Worm (Caenorhabditis elegans) whole organism, L2 larva: ENCODE data around the gene chil-14.
A peak's percentile ranks its signal among the peaks of the same experiment; 100 is the strongest.

Experiments
- C34F6.9 ChIP-seq: fragments of 150-350 bp; optimal IDR thresholded peaks from 2 replicates; lab custom pipeline; 2014; ENCODE audit warnings: missing biosample characterization, missing genetic modification characterization
- F13H6.1 ChIP-seq: sonication (generic microtip); optimal IDR thresholded peaks from 2 replicates; lab custom pipeline; 2016; ENCODE audit warnings: missing genetic modification characterization, missing compliant biosample characterization
- R02D3.7 ChIP-seq: fragments of 150-350 bp; optimal IDR thresholded peaks from 2 replicates; lab custom pipeline; 2014; ENCODE audit warnings: missing biosample characterization, missing genetic modification characterization
- Y55F3AM.14 ChIP-seq: fragments of 200-800 bp; sonication (Bioruptor generic); optimal IDR thresholded peaks from 2 replicates; lab custom pipeline; 2018; ENCODE audit warnings: mild to moderate bottlenecking, missing genetic modification characterization, missing compliant biosample characterization
- ZK546.5 ChIP-seq: sonication (generic microtip); optimal IDR thresholded peaks from 2 replicates; lab custom pipeline; 2017; ENCODE audit warnings: missing biosample characterization, missing genetic modification characterization
- alr-1 ChIP-seq: fragments of 150-350 bp; optimal IDR thresholded peaks from 2 replicates; lab custom pipeline; 2014; ENCODE audit warnings: missing biosample characterization, missing genetic modification characterization
- aly-2 ChIP-seq: fragments of 150-350 bp; optimal IDR thresholded peaks from 2 replicates; lab custom pipeline; 2014; ENCODE audit warnings: missing biosample characterization, missing genetic modification characterization
- ama-1 ChIP-seq: fragments of 150-350 bp; optimal IDR thresholded peaks from 2 replicates; lab custom pipeline; 2018; ENCODE audit warnings: inconsistent platforms
- blmp-1 ChIP-seq: sonication (generic microtip); optimal IDR thresholded peaks from 2 replicates; lab custom pipeline; 2017; ENCODE audit warnings: missing genetic modification characterization, mild to moderate bottlenecking, missing compliant biosample characterization, antibody characterized with exemption, moderate library complexity; ENCODE audit not compliant: insufficient read depth
- ceh-16 ChIP-seq: fragments of 150-350 bp; optimal IDR thresholded peaks from 2 replicates; lab custom pipeline; 2014; ENCODE audit warnings: missing biosample characterization, missing genetic modification characterization
- ceh-82 ChIP-seq: fragments of 150-350 bp; optimal IDR thresholded peaks from 2 replicates; lab custom pipeline; 2014; ENCODE audit warnings: missing biosample characterization, missing genetic modification characterization
- crh-2 ChIP-seq: sonication (generic microtip); optimal IDR thresholded peaks from 2 replicates; lab custom pipeline; 2017; ENCODE audit warnings: missing biosample characterization, missing genetic modification characterization
- dmd-4 ChIP-seq: sonication (generic microtip); optimal IDR thresholded peaks from 2 replicates; lab custom pipeline; 2017; ENCODE audit warnings: missing biosample characterization, missing genetic modification characterization
- egl-27 ChIP-seq: sonication (generic microtip); optimal IDR thresholded peaks from 3 replicates; lab custom pipeline; 2017; ENCODE audit warnings: missing biosample characterization, missing genetic modification reagents, missing genetic modification characterization
- elt-1 ChIP-seq: fragments of 150-350 bp; optimal IDR thresholded peaks from 2 replicates; lab custom pipeline; 2014; ENCODE audit warnings: missing biosample characterization, missing genetic modification characterization
- elt-3 ChIP-seq: sonication (generic microtip); optimal IDR thresholded peaks from 2 replicates; lab custom pipeline; 2017; ENCODE audit warnings: missing biosample characterization, missing genetic modification characterization
- fos-1 ChIP-seq: fragments of 150-350 bp; optimal IDR thresholded peaks from 2 replicates; lab custom pipeline; 2014; ENCODE audit warnings: missing biosample characterization, missing genetic modification characterization
- gmeb-1 ChIP-seq: fragments of 150-350 bp; optimal IDR thresholded peaks from 2 replicates; lab custom pipeline; 2014; ENCODE audit warnings: missing biosample characterization, missing genetic modification characterization
- lin-11 ChIP-seq: fragments of 150-350 bp; sonication (generic microtip); optimal IDR thresholded peaks from 2 replicates; lab custom pipeline; 2014; ENCODE audit warnings: missing biosample characterization, missing genetic modification characterization, inconsistent platforms, mixed read lengths
- lin-13 ChIP-seq: fragments of 150-350 bp; optimal IDR thresholded peaks from 2 replicates; lab custom pipeline; 2014; ENCODE audit warnings: missing biosample characterization, missing genetic modification reagents, missing genetic modification characterization
- lin-39 ChIP-seq: fragments of 150-350 bp; optimal IDR thresholded peaks from 2 replicates; lab custom pipeline; 2014; ENCODE audit warnings: missing biosample characterization, missing genetic modification reagents, missing genetic modification characterization
- lsy-2 ChIP-seq, 2 experiments: fragments of 150-350 bp in 1 of 2; sonication (generic microtip) in 1 of 2; optimal IDR thresholded peaks; 2 replicates each; lab custom pipeline; 2014 to 2017; ENCODE audit warnings: missing biosample characterization in 2 of 2, missing genetic modification characterization in 2 of 2
- mab-5 ChIP-seq: fragments of 150-350 bp; optimal IDR thresholded peaks from 2 replicates; lab custom pipeline; 2014; ENCODE audit warnings: missing biosample characterization, missing genetic modification characterization
- mbf-1 ChIP-seq: sonication (generic microtip); optimal IDR thresholded peaks from 2 replicates; lab custom pipeline; 2017; ENCODE audit warnings: missing biosample characterization, missing genetic modification characterization
- mdl-1 ChIP-seq, 2 experiments: fragments of 150-350 bp in 1 of 2; sonication (generic microtip) in 1 of 2; optimal IDR thresholded peaks; 2 replicates each; lab custom pipeline; 2017; ENCODE audit warnings: missing biosample characterization in 2 of 2, missing genetic modification characterization in 2 of 2
- nhr-10 ChIP-seq: sonication (generic microtip); optimal IDR thresholded peaks from 2 replicates; lab custom pipeline; 2017; ENCODE audit warnings: missing biosample characterization, missing genetic modification characterization
- nhr-11 ChIP-seq: fragments of 150-350 bp; optimal IDR thresholded peaks from 2 replicates; lab custom pipeline; 2014; ENCODE audit warnings: missing biosample characterization, missing genetic modification characterization
- nhr-12 ChIP-seq: fragments of 150-350 bp; optimal IDR thresholded peaks from 2 replicates; lab custom pipeline; 2014; ENCODE audit warnings: missing biosample characterization, missing genetic modification characterization
- nhr-129 ChIP-seq: fragments of 150-350 bp; optimal IDR thresholded peaks from 2 replicates; lab custom pipeline; 2014; ENCODE audit warnings: missing biosample characterization, missing genetic modification characterization
- nhr-21 ChIP-seq: fragments of 150-350 bp; optimal IDR thresholded peaks from 2 replicates; lab custom pipeline; 2014; ENCODE audit warnings: missing biosample characterization, missing genetic modification characterization
- nhr-23 ChIP-seq: fragments of 150-350 bp; optimal IDR thresholded peaks from 2 replicates; lab custom pipeline; 2014; ENCODE audit warnings: missing biosample characterization, missing genetic modification reagents, missing genetic modification characterization
- nhr-237 ChIP-seq: fragments of 150-350 bp; optimal IDR thresholded peaks from 2 replicates; lab custom pipeline; 2014; ENCODE audit warnings: missing biosample characterization, missing genetic modification characterization
- nhr-25 ChIP-seq: fragments of 150-350 bp; sonication (generic microtip); optimal IDR thresholded peaks from 3 replicates; lab custom pipeline; 2014; ENCODE audit warnings: missing biosample characterization, missing genetic modification characterization
- nhr-6 ChIP-seq: fragments of 150-350 bp; optimal IDR thresholded peaks from 2 replicates; lab custom pipeline; 2014; ENCODE audit warnings: missing biosample characterization, missing genetic modification characterization
- nhr-77 ChIP-seq: fragments of 150-350 bp; optimal IDR thresholded peaks from 2 replicates; lab custom pipeline; 2014; ENCODE audit warnings: missing biosample characterization, missing genetic modification characterization
- peb-1 ChIP-seq: fragments of 150-350 bp; optimal IDR thresholded peaks from 2 replicates; lab custom pipeline; 2014; ENCODE audit warnings: missing biosample characterization, missing genetic modification characterization
- sem-4 ChIP-seq: fragments of 150-350 bp; optimal IDR thresholded peaks from 2 replicates; lab custom pipeline; 2014; ENCODE audit warnings: missing biosample characterization, missing genetic modification reagents, missing genetic modification characterization
- skn-1 ChIP-seq: sonication (generic microtip); optimal IDR thresholded peaks from 2 replicates; lab custom pipeline; 2017; ENCODE audit warnings: missing biosample characterization, missing genetic modification characterization
- sma-3 ChIP-seq: sonication (generic microtip); optimal IDR thresholded peaks from 2 replicates; lab custom pipeline; 2016; ENCODE audit warnings: missing genetic modification reagents, missing genetic modification characterization, missing compliant biosample characterization
- sma-9 ChIP-seq, 2 experiments: fragments of 150-350 bp in 1 of 2; sonication (generic microtip) in 1 of 2; optimal IDR thresholded peaks; 2 replicates each; lab custom pipeline; 2014 to 2016; ENCODE audit warnings: missing genetic modification characterization in 2 of 2, mild to moderate bottlenecking in 1 of 2, missing biosample characterization in 1 of 2, missing compliant biosample characterization in 1 of 2, missing genetic modification reagents in 1 of 2, moderate library complexity in 1 of 2
- snpc-4 ChIP-seq: fragments of 150-350 bp; optimal IDR thresholded peaks from 2 replicates; lab custom pipeline; 2014; ENCODE audit warnings: missing biosample characterization, missing genetic modification characterization
- unc-39 ChIP-seq: fragments of 150-350 bp; optimal IDR thresholded peaks from 2 replicates; lab custom pipeline; 2014; ENCODE audit warnings: missing biosample characterization, missing genetic modification characterization
- unc-55 ChIP-seq: fragments of 150-350 bp; sonication (generic microtip); optimal IDR thresholded peaks from 3 replicates; lab custom pipeline; 2014; ENCODE audit warnings: missing biosample characterization, missing genetic modification reagents, missing genetic modification characterization
- unc-62 ChIP-seq: fragments of 150-350 bp; optimal IDR thresholded peaks from 2 replicates; lab custom pipeline; 2014; ENCODE audit warnings: missing biosample characterization, missing genetic modification reagents, missing genetic modification characterization
- zag-1 ChIP-seq: fragments of 150-350 bp; optimal IDR thresholded peaks from 2 replicates; lab custom pipeline; 2014; ENCODE audit warnings: missing biosample characterization, missing genetic modification characterization
- ztf-1 ChIP-seq: fragments of 200-800 bp; sonication (Bioruptor generic); conservative IDR thresholded peaks from 2 replicates; pipeline ENCODE4 v1.3.6; 2022; ENCODE audit warnings: missing genetic modification characterization, missing compliant biosample characterization
- ztf-11 ChIP-seq: sonication (generic microtip); optimal IDR thresholded peaks from 2 replicates; lab custom pipeline; 2017; ENCODE audit warnings: missing biosample characterization, missing genetic modification characterization
- ztf-4 ChIP-seq: fragments of 150-350 bp; optimal IDR thresholded peaks from 2 replicates; lab custom pipeline; 2014; ENCODE audit warnings: missing biosample characterization, missing genetic modification characterization

chil-14 gene

DNA sequence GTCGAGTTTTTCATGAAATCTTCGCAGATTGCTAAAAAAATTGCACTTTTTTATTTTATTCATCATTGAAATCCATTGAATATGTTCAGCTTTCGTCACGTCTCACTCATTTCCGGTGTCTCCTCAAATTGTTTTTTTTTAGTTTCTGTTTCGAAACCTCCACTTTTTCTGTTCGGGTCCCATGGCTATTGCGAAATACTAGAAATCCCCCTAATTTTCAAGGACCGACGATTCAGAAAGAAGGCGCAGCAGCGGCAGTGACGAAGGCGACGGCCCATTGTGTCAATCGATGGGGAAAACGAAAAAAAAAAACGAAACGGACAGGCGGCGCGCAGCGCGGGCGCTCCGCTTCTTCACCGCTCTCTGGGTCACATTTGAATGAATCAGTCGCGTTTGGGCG lies 17.1 kb downstream of the chil-14 start:
- TF ChIP-seq elt-3 (tag; lab: Kevin White, UChicago) (no peak), sma-9 (GFP tag; optimal IDR thresholded peaks at IDR 0.05; lab: Kevin White, UChicago) (peak; percentile 31), sma-9 (tag; optimal IDR thresholded peaks at IDR 0.05; lab: Kevin White, UChicago) (no peak)
- TF ChIP-seq, all 48 proteins: peak for 1

DNA sequence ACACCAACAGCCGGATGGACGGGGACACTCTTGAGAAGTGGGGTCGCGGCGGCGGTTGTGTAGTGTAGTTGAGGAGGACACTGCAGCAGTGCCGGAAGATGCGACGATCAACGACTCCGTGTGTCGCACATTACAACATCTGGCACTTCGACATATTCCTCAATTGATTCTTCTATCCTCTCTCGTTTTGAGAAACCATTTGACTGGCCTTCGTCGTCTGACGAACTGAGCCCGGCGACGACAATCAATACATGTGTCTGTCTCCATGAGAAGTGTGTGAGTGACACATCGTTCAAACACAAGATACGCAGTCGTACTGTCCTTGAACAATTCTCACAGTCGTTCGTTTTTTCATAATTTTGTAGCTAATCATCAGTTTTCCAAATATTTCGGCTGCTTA lies 17.7 kb downstream of the chil-14 start:
- TF ChIP-seq fos-1 (tag; lab: Kevin White, UChicago) (peak; percentile 28), nhr-129 (tag; lab: Kevin White, UChicago) (peak; percentile 13), nhr-25 (tag; lab: Kevin White, UChicago) (no peak)

DNA sequence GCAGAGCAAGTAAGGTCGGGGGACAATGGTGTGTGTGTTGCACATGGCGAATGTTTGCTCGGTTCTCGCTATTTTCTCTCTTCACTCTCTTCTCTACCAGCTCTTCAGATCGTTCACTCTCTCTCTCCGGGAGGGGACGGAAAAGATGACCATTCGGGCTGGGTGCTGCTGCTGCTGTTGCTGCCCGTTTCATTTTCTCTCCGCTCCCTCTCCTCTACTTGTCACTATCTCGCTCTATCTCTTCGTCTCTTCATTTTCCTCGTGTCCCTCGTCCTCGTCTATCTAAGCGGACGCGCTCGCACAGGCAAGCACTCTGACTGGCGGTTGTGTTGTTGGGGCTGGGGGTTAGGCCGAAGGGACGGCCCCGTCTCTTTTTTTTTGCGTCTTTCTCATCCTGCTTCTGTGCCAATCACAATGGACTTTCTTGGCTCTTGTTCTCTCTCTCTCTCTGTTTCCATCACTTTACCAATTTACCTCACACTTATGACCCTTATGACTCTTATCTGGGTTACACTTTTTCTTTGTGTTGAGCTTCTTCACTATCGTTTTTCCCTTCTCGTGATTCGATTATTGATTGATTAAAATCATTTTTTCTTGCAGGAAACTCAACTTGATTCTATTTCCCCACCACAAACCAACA lies 19.7 kb downstream of the chil-14 start, which contains the start of the genes F53E2.2 and unc-60:
Gene F53E2.2, plus strand, starts transcription at position 601 of the 640 bp plus-strand sequence.
Gene unc-60, plus strand, starts transcription at position 601 of the 640 bp plus-strand sequence.
- TF ChIP-seq fos-1 (tag; lab: Kevin White, UChicago): peak; percentile 36
- TF ChIP-seq nhr-77: no peak
- no peak for TF ChIP-seq nhr-237
- TF ChIP-seq egl-27 (tag; lab: Kevin White, UChicago): peak; percentile 31
- peak; percentile 29 for TF ChIP-seq nhr-25 (tag; lab: Kevin White, UChicago)
- no peak for TF ChIP-seq ama-1 (lab: Kevin White, UChicago)
- TF ChIP-seq nhr-6 (tag; lab: Kevin White, UChicago): no peak
- TF ChIP-seq lsy-2 (tag; optimal IDR thresholded peaks at IDR 0.05; lab: Kevin White, UChicago): peak in 1 of 2 experiments; percentile 43
- TF ChIP-seq nhr-129 (tag; lab: Kevin White, UChicago): peak; percentile 85
- no peak for TF ChIP-seq snpc-4 (tag; lab: Kevin White, UChicago)
- no peak for TF ChIP-seq peb-1 (tag; lab: Kevin White, UChicago)
- no peak for TF ChIP-seq nhr-23 (tag; lab: Kevin White, UChicago)
- TF ChIP-seq elt-1 (tag; lab: Kevin White, UChicago): no peak
- TF ChIP-seq zag-1: peak; percentile 62
- no peak for TF ChIP-seq nhr-12 (tag; lab: Kevin White, UChicago)
- peak; percentile 1 for TF ChIP-seq skn-1 (tag; lab: Kevin White, UChicago)
- no peak for TF ChIP-seq blmp-1 (tag; lab: Kevin White, UChicago)
- peak; percentile 30 for TF ChIP-seq gmeb-1 (tag; lab: Kevin White, UChicago)
- peak; percentile 83 for TF ChIP-seq C34F6.9 (tag; lab: Kevin White, UChicago)
- TF ChIP-seq lin-13 (GFP tag; lab: Kevin White, UChicago): no peak
- no peak for TF ChIP-seq dmd-4 (tag; lab: Kevin White, UChicago)
- no peak for TF ChIP-seq ceh-16 (tag; lab: Kevin White, UChicago)
- no peak for TF ChIP-seq ztf-1
- TF ChIP-seq nhr-10: no peak
- TF ChIP-seq ceh-82: peak; percentile 16
- TF ChIP-seq Y55F3AM.14 (GFP tag; lab: Kevin White, UChicago): no peak
- no peak for TF ChIP-seq R02D3.7 (tag; lab: Kevin White, UChicago)
- no peak for TF ChIP-seq alr-1 (tag; lab: Kevin White, UChicago)
- TF ChIP-seq sem-4 (tag; lab: Kevin White, UChicago): peak; percentile 35
- TF ChIP-seq unc-62 (GFP tag; lab: Kevin White, UChicago): no peak
- TF ChIP-seq nhr-21 (tag; lab: Kevin White, UChicago): no peak
- TF ChIP-seq lin-11: peak; percentile 5
- TF ChIP-seq ZK546.5 (tag; lab: Kevin White, UChicago): no peak
- TF ChIP-seq crh-2 (tag; lab: Kevin White, UChicago): peak; percentile 25
- TF ChIP-seq mbf-1: no peak
- TF ChIP-seq unc-39 (tag; lab: Kevin White, UChicago): no peak
- TF ChIP-seq mab-5 (tag; lab: Kevin White, UChicago): peak; percentile 39
- TF ChIP-seq aly-2 (tag; lab: Kevin White, UChicago): no peak
- TF ChIP-seq F13H6.1 (tag; lab: Kevin White, UChicago): peak; percentile 94
- TF ChIP-seq lin-39: no peak
- peak; percentile 44 for TF ChIP-seq ztf-4 (tag; lab: Kevin White, UChicago)
- no peak for TF ChIP-seq elt-3 (tag; lab: Kevin White, UChicago)
- peak; percentile 10 to 73 for TF ChIP-seq mdl-1 (tag; optimal IDR thresholded peaks at IDR 0.05; lab: Kevin White, UChicago)
- peak; percentile 71 for TF ChIP-seq unc-55 (GFP tag; lab: Kevin White, UChicago)
- TF ChIP-seq ztf-11 (tag; lab: Kevin White, UChicago): no peak
- no peak for TF ChIP-seq nhr-11 (tag; lab: Kevin White, UChicago)
- TF ChIP-seq sma-3 (GFP tag; lab: Kevin White, UChicago): peak; percentile 14
- peak; percentile 48 for TF ChIP-seq sma-9 (GFP tag; optimal IDR thresholded peaks at IDR 0.05; lab: Kevin White, UChicago)
- no peak for TF ChIP-seq sma-9 (tag; optimal IDR thresholded peaks at IDR 0.05; lab: Kevin White, UChicago)
